Fruit fly (Drosophila melanogaster): ENCODE measurements around the gene wupA.

dm6 chrX:18151323-18151722 is 34.6 kb upstream of the wupA start:
- TF ChIP-seq CTCF (optimal IDR thresholded peaks at IDR 0.05) (no peak), CG8478 (optimal IDR thresholded peaks at IDR 0.05) (no peak)
